Fruit fly (Drosophila melanogaster) whole organism, embryonic: ENCODE data around the gene CG31710.

Source experiments
- B-H1 ChIP-seq: fragments of 200-800 bp; sonication (Bioruptor generic); IDR thresholded peaks from 3 replicates; pipeline ENCODE4 v1.3.6; 2022; ENCODE audit warnings: missing biosample characterization, missing genetic modification characterization
- B-H2 ChIP-seq: fragments of 200-800 bp; sonication (Bioruptor generic); optimal IDR thresholded peaks from 2 replicates; lab custom pipeline; 2018; ENCODE audit warnings: missing biosample characterization, mild to moderate bottlenecking, missing genetic modification characterization
- BEAF-32 ChIP-seq: fragments of 200-800 bp; sonication (Bioruptor generic); optimal IDR thresholded peaks from 3 replicates; lab custom pipeline; 2017; ENCODE audit warnings: missing biosample characterization, missing genetic modification characterization, mild to moderate bottlenecking, moderate library complexity, missing genetic modification reagents
- CG10147 ChIP-seq: fragments of 200-800 bp; sonication (Bioruptor generic); optimal IDR thresholded peaks from 2 replicates; lab custom pipeline; 2019; ENCODE audit warnings: missing biosample characterization, mild to moderate bottlenecking, missing genetic modification characterization, moderate library complexity
- CG1024 ChIP-seq: fragments of 200-800 bp; sonication (Bioruptor generic); IDR thresholded peaks from 2 replicates; pipeline ENCODE4 v1.3.6; 2022; ENCODE audit warnings: missing biosample characterization, missing genetic modification characterization
- CG10431 ChIP-seq: fragments of 200-800 bp; sonication (Bioruptor generic); optimal IDR thresholded peaks from 3 replicates; lab custom pipeline; 2018; ENCODE audit warnings: missing biosample characterization, mild to moderate bottlenecking, missing genetic modification characterization
- CG11723 ChIP-seq: fragments of 200-800 bp; sonication (Bioruptor generic); optimal IDR thresholded peaks from 2 replicates; lab custom pipeline; 2017; ENCODE audit warnings: missing biosample characterization, mild to moderate bottlenecking, missing genetic modification characterization
- CG12071 ChIP-seq: fragments of 200-800 bp; sonication (Bioruptor generic); optimal IDR thresholded peaks from 3 replicates; lab custom pipeline; 2018; ENCODE audit warnings: missing biosample characterization, mild to moderate bottlenecking, missing genetic modification characterization
- CG12219 ChIP-seq: fragments of 200-800 bp; sonication (Bioruptor generic); optimal IDR thresholded peaks from 3 replicates; lab custom pipeline; 2018; ENCODE audit warnings: missing biosample characterization, mild to moderate bottlenecking, missing genetic modification characterization
- CG1233 ChIP-seq: fragments of 200-800 bp; sonication (Bioruptor generic); optimal IDR thresholded peaks from 4 replicates; lab custom pipeline; 2018; ENCODE audit warnings: missing biosample characterization, mild to moderate bottlenecking, missing genetic modification characterization
- CG13287 ChIP-seq: fragments of 200-800 bp; sonication (Bioruptor generic); IDR thresholded peaks from 2 replicates; pipeline ENCODE4 v1.3.6; 2022; ENCODE audit warnings: missing biosample characterization, missing genetic modification characterization; ENCODE audit not compliant: partially characterized antibody
- CG14050 ChIP-seq: fragments of 200-800 bp; sonication (Bioruptor generic); IDR thresholded peaks from 3 replicates; pipeline ENCODE4 v1.3.6; 2022; ENCODE audit warnings: missing biosample characterization, missing genetic modification characterization
- CG15479 ChIP-seq: fragments of 200-800 bp; sonication (Bioruptor generic); optimal IDR thresholded peaks from 3 replicates; lab custom pipeline; 2019; ENCODE audit warnings: missing biosample characterization, mild to moderate bottlenecking, missing genetic modification characterization, moderate library complexity
- CG1647 ChIP-seq: fragments of 200-800 bp; sonication (Bioruptor generic); optimal IDR thresholded peaks from 3 replicates; lab custom pipeline; 2016; ENCODE audit warnings: missing biosample characterization, missing genetic modification characterization
- CG17829 ChIP-seq: fragments of 200-800 bp; optimal IDR thresholded peaks from 2 replicates; lab custom pipeline; 2019; ENCODE audit warnings: missing biosample characterization, mild to moderate bottlenecking, missing genetic modification characterization, moderate library complexity
- CG18764 ChIP-seq: fragments of 200-800 bp; sonication (Bioruptor generic); optimal IDR thresholded peaks from 3 replicates; lab custom pipeline; 2016; ENCODE audit warnings: missing biosample characterization, missing genetic modification characterization
- CG32767 ChIP-seq: fragments of 200-800 bp; sonication (Bioruptor generic); IDR thresholded peaks from 2 replicates; pipeline ENCODE4 v1.3.6; 2022; ENCODE audit warnings: missing biosample characterization, missing genetic modification characterization
- CG33213 ChIP-seq: fragments of 200-800 bp; sonication (Bioruptor generic); optimal IDR thresholded peaks from 3 replicates; lab custom pipeline; 2016; ENCODE audit warnings: missing biosample characterization, missing genetic modification characterization
- CG4707 ChIP-seq: fragments of 200-800 bp; sonication (Bioruptor generic); optimal IDR thresholded peaks from 2 replicates; lab custom pipeline; 2018; ENCODE audit warnings: missing biosample characterization, mild to moderate bottlenecking, missing genetic modification characterization, moderate library complexity
- CG5180 ChIP-seq: fragments of 200-800 bp; sonication (Bioruptor generic); optimal IDR thresholded peaks from 3 replicates; lab custom pipeline; 2017; ENCODE audit warnings: missing biosample characterization, missing genetic modification characterization, mild to moderate bottlenecking, moderate library complexity, missing genetic modification reagents
- CG6765 ChIP-seq: fragments of 200-800 bp; sonication (Bioruptor generic); optimal IDR thresholded peaks from 3 replicates; lab custom pipeline; 2017; ENCODE audit warnings: missing biosample characterization, mild to moderate bottlenecking, missing genetic modification characterization
- CG7745 ChIP-seq: fragments of 200-800 bp; sonication (Bioruptor generic); optimal IDR thresholded peaks from 2 replicates; lab custom pipeline; 2018; ENCODE audit warnings: missing biosample characterization, mild to moderate bottlenecking, missing genetic modification characterization, moderate library complexity
- CG8281 ChIP-seq: fragments of 200-800 bp; sonication (Bioruptor generic); optimal IDR thresholded peaks from 2 replicates; lab custom pipeline; 2018; ENCODE audit warnings: missing biosample characterization, mild to moderate bottlenecking, missing genetic modification characterization, moderate library complexity
- CG9437 ChIP-seq: fragments of 200-800 bp; sonication (Bioruptor generic); optimal IDR thresholded peaks from 2 replicates; lab custom pipeline; 2018; ENCODE audit warnings: missing biosample characterization, mild to moderate bottlenecking, missing genetic modification characterization
- CG9727 ChIP-seq: fragments of 200-800 bp; sonication (Bioruptor generic); optimal IDR thresholded peaks from 3 replicates; lab custom pipeline; 2017; ENCODE audit warnings: missing biosample characterization, mild to moderate bottlenecking, missing genetic modification characterization
- HmgD ChIP-seq: fragments of 200-800 bp; sonication (Bioruptor generic); optimal IDR thresholded peaks from 3 replicates; lab custom pipeline; 2016; ENCODE audit warnings: missing biosample characterization, missing genetic modification characterization
- Hsf ChIP-seq: fragments of 200-800 bp; sonication (Bioruptor generic); optimal IDR thresholded peaks from 3 replicates; lab custom pipeline; 2016; ENCODE audit warnings: missing biosample characterization, missing genetic modification characterization
- Mad ChIP-seq: fragments of 200-800 bp; sonication (Bioruptor generic); optimal IDR thresholded peaks from 2 replicates; lab custom pipeline; 2016; ENCODE audit warnings: missing biosample characterization, missing genetic modification characterization
- Med ChIP-seq: fragments of 200-800 bp; sonication (Bioruptor generic); peaks from one replicate; lab custom pipeline; 2016; ENCODE audit warnings: missing biosample characterization, missing genetic modification characterization, mild to moderate bottlenecking, inconsistent platforms, moderate library complexity
- Myb ChIP-seq: fragments of 200-800 bp; sonication (Bioruptor generic); optimal IDR thresholded peaks from 2 replicates; lab custom pipeline; 2016; ENCODE audit warnings: missing biosample characterization, missing genetic modification characterization
- Nf-YC ChIP-seq: fragments of 200-800 bp; optimal IDR thresholded peaks from 3 replicates; lab custom pipeline; 2019; ENCODE audit warnings: missing biosample characterization, mild to moderate bottlenecking, missing genetic modification characterization, moderate library complexity
- Oaz ChIP-seq: fragments of 200-800 bp; sonication (Bioruptor generic); IDR thresholded peaks from 2 replicates; pipeline ENCODE4 v1.3.6; 2022; ENCODE audit warnings: missing biosample characterization, missing genetic modification characterization
- Rx ChIP-seq: fragments of 200-800 bp; sonication (Bioruptor generic); IDR thresholded peaks from 2 replicates; pipeline ENCODE4 v1.3.6; 2022; ENCODE audit warnings: missing biosample characterization, missing genetic modification characterization
- Vsx1 ChIP-seq: fragments of 200-800 bp; sonication (Bioruptor generic); optimal IDR thresholded peaks from 2 replicates; lab custom pipeline; 2017; ENCODE audit warnings: missing biosample characterization, mild to moderate bottlenecking, missing genetic modification characterization, missing genetic modification reagents
- bcd ChIP-seq: fragments of 200-800 bp; sonication (Bioruptor generic); optimal IDR thresholded peaks from 2 replicates; lab custom pipeline; 2017; ENCODE audit warnings: missing biosample characterization, mild to moderate bottlenecking, missing genetic modification characterization
- chinmo ChIP-seq: fragments of 200-800 bp; sonication (Bioruptor generic); IDR thresholded peaks from 4 replicates; pipeline ENCODE4 v1.3.6; 2022; ENCODE audit warnings: missing biosample characterization, missing genetic modification characterization; ENCODE audit not compliant: partially characterized antibody
- ci ChIP-seq: fragments of 200-800 bp; sonication (Bioruptor generic); IDR thresholded peaks from 3 replicates; pipeline ENCODE4 v1.3.6; 2022; ENCODE audit warnings: missing biosample characterization, missing genetic modification characterization
- cwo ChIP-seq: fragments of 200-800 bp; sonication (Bioruptor generic); optimal IDR thresholded peaks from 3 replicates; lab custom pipeline; 2017; ENCODE audit warnings: missing biosample characterization, missing genetic modification characterization, mild to moderate bottlenecking, moderate library complexity, missing genetic modification reagents
- dimm ChIP-seq: fragments of 200-800 bp; sonication (Bioruptor generic); IDR thresholded peaks from 2 replicates; pipeline ENCODE4 v1.3.6; 2022; ENCODE audit warnings: missing biosample characterization, missing genetic modification characterization
- dm ChIP-seq: fragments of 200-800 bp; sonication (Bioruptor generic); optimal IDR thresholded peaks from 3 replicates; lab custom pipeline; 2016; ENCODE audit warnings: missing biosample characterization, missing genetic modification characterization
- dmrt11E ChIP-seq: fragments of 200-800 bp; sonication (Bioruptor generic); optimal IDR thresholded peaks from 3 replicates; lab custom pipeline; 2018; ENCODE audit warnings: missing biosample characterization, mild to moderate bottlenecking, missing genetic modification characterization, moderate library complexity
- gem ChIP-seq: fragments of 200-800 bp; sonication (Bioruptor generic); optimal IDR thresholded peaks from 2 replicates; lab custom pipeline; 2019; ENCODE audit warnings: missing biosample characterization, mild to moderate bottlenecking, missing genetic modification characterization, moderate library complexity
- hbn ChIP-seq: fragments of 200-800 bp; sonication (Bioruptor generic); IDR thresholded peaks from 2 replicates; pipeline ENCODE4 v1.3.6; 2022; ENCODE audit warnings: missing biosample characterization, missing genetic modification characterization; ENCODE audit not compliant: partially characterized antibody
- her ChIP-seq: fragments of 200-800 bp; sonication (Bioruptor generic); optimal IDR thresholded peaks from 2 replicates; lab custom pipeline; 2016; ENCODE audit warnings: missing biosample characterization, missing genetic modification characterization
- kah ChIP-seq: fragments of 200-800 bp; sonication (Bioruptor generic); optimal IDR thresholded peaks from 2 replicates; lab custom pipeline; 2018; ENCODE audit warnings: missing biosample characterization, mild to moderate bottlenecking, missing genetic modification characterization
- kay ChIP-seq: fragments of 200-800 bp; sonication (Bioruptor generic); optimal IDR thresholded peaks from 2 replicates; lab custom pipeline; 2016; ENCODE audit warnings: missing biosample characterization, missing genetic modification characterization
- pho ChIP-seq: fragments of 200-800 bp; sonication (Bioruptor generic); optimal IDR thresholded peaks from 2 replicates; lab custom pipeline; 2016; ENCODE audit warnings: missing biosample characterization, missing genetic modification characterization
- sima ChIP-seq: fragments of 200-800 bp; sonication (Bioruptor generic); optimal IDR thresholded peaks from 2 replicates; lab custom pipeline; 2016; ENCODE audit warnings: missing biosample characterization, missing genetic modification characterization
- slou ChIP-seq: fragments of 200-800 bp; sonication (Bioruptor generic); optimal IDR thresholded peaks from 3 replicates; lab custom pipeline; 2016; ENCODE audit warnings: missing biosample characterization, missing genetic modification characterization
- so ChIP-seq: fragments of 200-800 bp; sonication (Bioruptor generic); IDR thresholded peaks from 3 replicates; pipeline ENCODE4 v1.3.6; 2022; ENCODE audit warnings: missing biosample characterization, missing genetic modification characterization
- stwl ChIP-seq: fragments of 200-800 bp; sonication (Bioruptor generic); optimal IDR thresholded peaks from 3 replicates; lab custom pipeline; 2018; ENCODE audit warnings: missing biosample characterization, mild to moderate bottlenecking, missing genetic modification characterization, moderate library complexity

The CG31710 gene

dm6 chr2L:9660516-9660920 is 45.2 kb downstream of the CG31710 start (continued):
- peak; percentile 68 for TF ChIP-seq CG9437
- TF ChIP-seq pho: peak; percentile 79
- TF ChIP-seq dimm (GFP tag; lab: Robert Waterston, UW): no peak
- no peak for TF ChIP-seq HmgD (GFP tag; lab: Kevin White, UChicago)
- no peak for TF ChIP-seq CG10431 (GFP tag; lab: Kevin White, UChicago)
- peak; percentile 46 for TF ChIP-seq Hsf (GFP tag; lab: Kevin White, UChicago)
- no peak for TF ChIP-seq CG15479 (GFP tag; lab: Kevin White, UChicago)
- TF ChIP-seq chinmo (GFP tag; lab: Robert Waterston, UW): no peak
- TF ChIP-seq CG12071 (GFP tag; lab: Kevin White, UChicago): peak; percentile 54
- no peak for TF ChIP-seq sima (GFP tag; lab: Kevin White, UChicago)
- no peak for TF ChIP-seq CG18764 (GFP tag; lab: Kevin White, UChicago)
- peak; percentile 88 for TF ChIP-seq CG10147 (GFP tag; lab: Kevin White, UChicago)
- TF ChIP-seq CG12219 (GFP tag; lab: Kevin White, UChicago): peak; percentile 53
- peak; percentile 31 for TF ChIP-seq CG11723 (GFP tag; lab: Kevin White, UChicago)
- no peak for TF ChIP-seq dmrt11E (tag; lab: Kevin White, UChicago)
- peak; percentile 68 for TF ChIP-seq CG5180
- peak; percentile 33 for TF ChIP-seq Myb (GFP tag; lab: Kevin White, UChicago)
- no peak; the same call in 1 of the 2 replicates for TF ChIP-seq Rx
- no peak for TF ChIP-seq CG4707
- no peak for TF ChIP-seq hbn (GFP tag; lab: Robert Waterston, UW)
- peak; percentile 64 for TF ChIP-seq ci
- TF ChIP-seq CG13287 (GFP tag; lab: Robert Waterston, UW): no peak
- TF ChIP-seq CG9727 (GFP tag; lab: Kevin White, UChicago): peak; percentile 82
- TF ChIP-seq slou (GFP tag; lab: Kevin White, UChicago): no peak
- 0 out of 3 replicates have a peak, but pooled peaks have one; percentile 52 for TF ChIP-seq so (GFP tag; lab: Robert Waterston, UW)
- TF ChIP-seq kah (GFP tag; lab: Kevin White, UChicago): no peak
- TF ChIP-seq CG6765: peak; percentile 86
- TF ChIP-seq her (GFP tag; lab: Kevin White, UChicago): no peak
- no peak for TF ChIP-seq CG33213 (GFP tag; lab: Kevin White, UChicago)
- TF ChIP-seq Mad (GFP tag; lab: Kevin White, UChicago): peak; percentile 32
- TF ChIP-seq stwl: no peak
- TF ChIP-seq CG1024: no peak
- no peak for TF ChIP-seq dm (GFP tag; lab: Kevin White, UChicago)
- peak; percentile 83 for TF ChIP-seq cwo (GFP tag; lab: Kevin White, UChicago)
- peak; percentile 40 for TF ChIP-seq CG17829 (tag; lab: Kevin White, UChicago)
- peak; percentile 53 for TF ChIP-seq Oaz (GFP tag; lab: Robert Waterston, UW)
- no peak for TF ChIP-seq Vsx1 (GFP tag; lab: Kevin White, UChicago)
- peak; percentile 50; the same call in 1 of the 2 replicates for TF ChIP-seq CG32767 (GFP tag; lab: Robert Waterston, UW)
- peak; percentile 92 for TF ChIP-seq Med (GFP tag; lab: Kevin White, UChicago)
- no peak for TF ChIP-seq kay (GFP tag; lab: Kevin White, UChicago)
- peak; percentile 80 for TF ChIP-seq bcd
- TF ChIP-seq CG1647: no peak
- TF ChIP-seq CG7745: no peak
- peak; percentile 66 for TF ChIP-seq Nf-YC (tag; lab: Kevin White, UChicago)
- no peak for TF ChIP-seq BEAF-32 (GFP tag; lab: Kevin White, UChicago)
- TF ChIP-seq CG8281 (tag; lab: Kevin White, UChicago): peak; percentile 52
- TF ChIP-seq B-H1: peak; percentile 57
- peak; percentile 65 for TF ChIP-seq B-H2 (GFP tag; lab: Kevin White, UChicago)
- peak; percentile 75 for TF ChIP-seq CG1233 (GFP tag; lab: Kevin White, UChicago)
- peak; percentile 84 for TF ChIP-seq gem
- TF ChIP-seq CG14050: peak; percentile 56; the same call in 2 of the 3 replicates
